Worm (Caenorhabditis elegans): ENCODE data around the gene dnj-23.

dnj-23 gene

DNA sequence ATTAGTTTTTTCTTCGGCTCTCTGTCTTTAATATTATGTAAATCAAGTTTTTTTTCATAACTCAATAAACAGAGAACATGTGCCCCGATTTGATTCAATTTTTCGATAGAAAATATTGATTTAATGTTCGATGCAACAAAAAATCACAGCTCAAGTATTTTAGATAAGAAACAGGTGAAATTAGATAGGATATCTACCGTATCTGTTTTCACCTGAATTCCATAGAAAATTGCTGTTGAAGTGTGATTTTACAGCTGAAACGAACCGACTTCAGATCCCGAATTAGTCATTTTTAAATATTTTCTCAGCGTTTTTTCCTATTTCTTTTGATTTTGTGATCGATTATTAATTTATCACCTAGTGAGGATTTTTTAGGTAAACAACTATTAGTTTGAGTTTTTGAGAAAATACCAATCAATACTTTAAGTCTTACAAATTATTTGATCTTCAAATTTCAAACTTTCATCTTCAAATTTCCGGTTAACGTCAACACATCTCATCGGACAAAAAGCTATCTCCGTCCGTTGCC is 30.8 kb upstream of the dnj-23 start, which contains the start of gene Y9C2UA.1:
TSS of gene Y9C2UA.1 (plus strand) at position 479 of the 529 bp plus-strand sequence.
- no peak for TF ChIP-seq ceh-39 (tag; optimal IDR thresholded peaks at IDR 0.05)
- no peak for TF ChIP-seq sem-2 (GFP tag; optimal IDR thresholded peaks at IDR 0.05)
- no peak for TF ChIP-seq bed-3 (GFP tag; optimal IDR thresholded peaks at IDR 0.05)
- TF ChIP-seq mls-2 (tag; optimal IDR thresholded peaks at IDR 0.05): no peak
- no peak for TF ChIP-seq blmp-1 (tag; optimal IDR thresholded peaks at IDR 0.05)
- no peak for TF ChIP-seq ztf-11 (tag; optimal IDR thresholded peaks at IDR 0.05)
- TF ChIP-seq lin-32 (GFP tag; optimal IDR thresholded peaks at IDR 0.05): no peak
- TF ChIP-seq hlh-1 (tag; optimal IDR thresholded peaks at IDR 0.05): no peak
- no peak for TF ChIP-seq zip-8 (tag; optimal IDR thresholded peaks at IDR 0.05)
- TF ChIP-seq elt-1 (tag; optimal IDR thresholded peaks at IDR 0.05; ENCODE audit: borderline replicate concordance, insufficient read depth): no peak
- no peak for TF ChIP-seq pha-4 (tag; optimal IDR thresholded peaks at IDR 0.05)
- no peak for TF ChIP-seq ham-2 (GFP tag; optimal IDR thresholded peaks at IDR 0.05)
- no peak for TF ChIP-seq mep-1 (tag; optimal IDR thresholded peaks at IDR 0.05)
- TF ChIP-seq nhr-76 (tag; optimal IDR thresholded peaks at IDR 0.05): no peak
- TF ChIP-seq unc-62 (GFP tag; optimal IDR thresholded peaks at IDR 0.05): no peak
- TF ChIP-seq nhr-28 (tag; optimal IDR thresholded peaks at IDR 0.05): no peak
- TF ChIP-seq elt-3 (tag; optimal IDR thresholded peaks at IDR 0.05): no peak
- no peak for TF ChIP-seq sptf-1 (tag; optimal IDR thresholded peaks at IDR 0.05)
- no peak for TF ChIP-seq ceh-43 (GFP tag; optimal IDR thresholded peaks at IDR 0.05)

DNA sequence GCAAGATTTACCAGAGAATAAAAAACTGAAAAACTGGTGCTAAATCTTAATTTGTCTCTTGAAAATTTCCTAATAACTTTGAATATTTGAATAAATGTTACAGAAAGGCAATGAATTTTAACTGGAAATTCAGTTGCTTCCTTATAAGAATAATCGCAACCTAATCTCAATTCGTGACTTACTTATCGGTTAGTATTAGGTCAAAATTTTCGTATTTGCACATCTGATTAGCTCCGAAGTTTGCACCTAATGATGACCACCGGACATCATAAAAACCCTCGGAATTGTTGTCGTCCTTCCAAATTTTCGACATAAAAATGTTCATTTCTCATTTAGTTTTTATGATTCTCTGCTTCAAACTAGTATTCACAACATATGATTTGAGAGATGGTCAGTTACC is 29.4 kb upstream of the dnj-23 start, which contains the start of gene C16D2.3:
TSS of gene C16D2.3 (plus strand) at position 301 of the 400 bp plus-strand sequence.
- no peak for TF ChIP-seq nhr-12 (tag; optimal IDR thresholded peaks at IDR 0.05)
- TF ChIP-seq unc-39 (tag; optimal IDR thresholded peaks at IDR 0.05): no peak
- no peak for TF ChIP-seq unc-120 (tag; optimal IDR thresholded peaks at IDR 0.05; ENCODE audit: poor library complexity, severe bottlenecking)
- no peak for TF ChIP-seq flh-1 (GFP tag; optimal IDR thresholded peaks at IDR 0.05)
- TF ChIP-seq ztf-11 (tag; optimal IDR thresholded peaks at IDR 0.05): no peak
- TF ChIP-seq ham-2 (GFP tag; optimal IDR thresholded peaks at IDR 0.05): no peak
- TF ChIP-seq lsy-2 (tag; optimal IDR thresholded peaks at IDR 0.05): no peak
- no peak for TF ChIP-seq ceh-43 (GFP tag; optimal IDR thresholded peaks at IDR 0.05)
- no peak for TF ChIP-seq lin-32 (GFP tag; optimal IDR thresholded peaks at IDR 0.05)
- TF ChIP-seq blmp-1 (tag; optimal IDR thresholded peaks at IDR 0.05): no peak
- TF ChIP-seq nhr-237 (tag; optimal IDR thresholded peaks at IDR 0.05): no peak
- TF ChIP-seq cnd-1 (tag; optimal IDR thresholded peaks at IDR 0.05): no peak
- TF ChIP-seq unc-62 (GFP tag; optimal IDR thresholded peaks at IDR 0.05): no peak
- no peak for TF ChIP-seq elt-3 (tag; optimal IDR thresholded peaks at IDR 0.05)
- no peak for TF ChIP-seq zip-8 (tag; optimal IDR thresholded peaks at IDR 0.05)
- TF ChIP-seq sem-2 (GFP tag; optimal IDR thresholded peaks at IDR 0.05): no peak
- TF ChIP-seq mls-2 (tag; optimal IDR thresholded peaks at IDR 0.05): no peak

DNA sequence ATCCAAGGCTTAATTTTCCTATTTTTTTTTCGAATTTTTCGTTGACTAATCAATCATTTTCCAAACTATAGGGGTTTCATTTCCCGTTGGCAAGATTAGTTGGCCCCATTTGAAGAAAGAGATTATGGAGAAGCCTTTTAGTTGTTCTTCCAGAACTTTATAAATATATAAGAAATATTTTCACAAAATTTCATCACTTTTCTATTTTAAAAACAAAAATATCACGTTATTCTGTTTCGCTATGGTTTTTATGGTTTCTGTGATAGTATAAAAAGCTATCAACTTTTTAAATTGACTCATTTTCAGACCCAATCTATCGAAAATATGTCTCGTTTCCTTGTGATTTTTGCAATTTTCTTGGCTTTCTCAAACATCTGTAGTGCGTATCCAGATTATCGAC is 27.5 kb upstream of the dnj-23 start, which contains the start of gene nlp-78:
TSS of gene nlp-78 (plus strand) at position 301 of the 400 bp plus-strand sequence.
- TF ChIP-seq mls-2 (tag; optimal IDR thresholded peaks at IDR 0.05): no peak
- TF ChIP-seq M03D4.4 (tag; optimal IDR thresholded peaks at IDR 0.05): no peak
- no peak for TF ChIP-seq flh-1 (GFP tag; optimal IDR thresholded peaks at IDR 0.05)
- no peak for TF ChIP-seq blmp-1 (tag; optimal IDR thresholded peaks at IDR 0.05)
- no peak for TF ChIP-seq nhr-237 (tag; optimal IDR thresholded peaks at IDR 0.05)
- no peak for TF ChIP-seq pha-4 (tag; optimal IDR thresholded peaks at IDR 0.05)
- TF ChIP-seq ztf-11 (tag; optimal IDR thresholded peaks at IDR 0.05): no peak
- TF ChIP-seq bed-3 (GFP tag; optimal IDR thresholded peaks at IDR 0.05): no peak
- TF ChIP-seq elt-1 (tag; optimal IDR thresholded peaks at IDR 0.05; ENCODE audit: borderline replicate concordance, insufficient read depth): no peak
- no peak for TF ChIP-seq mep-1 (tag; optimal IDR thresholded peaks at IDR 0.05)
- TF ChIP-seq zip-8 (tag; optimal IDR thresholded peaks at IDR 0.05): no peak
- TF ChIP-seq sem-2 (GFP tag; optimal IDR thresholded peaks at IDR 0.05): no peak
- TF ChIP-seq nhr-76 (tag; optimal IDR thresholded peaks at IDR 0.05): no peak
- TF ChIP-seq tbx-8 (GFP tag; optimal IDR thresholded peaks at IDR 0.05): no peak
- no peak for TF ChIP-seq snpc-4 (tag; optimal IDR thresholded peaks at IDR 0.05)
- TF ChIP-seq unc-39 (tag; optimal IDR thresholded peaks at IDR 0.05): no peak
- no peak for TF ChIP-seq ces-1 (GFP tag; optimal IDR thresholded peaks at IDR 0.05)
- TF ChIP-seq cnd-1 (tag; optimal IDR thresholded peaks at IDR 0.05): no peak

DNA sequence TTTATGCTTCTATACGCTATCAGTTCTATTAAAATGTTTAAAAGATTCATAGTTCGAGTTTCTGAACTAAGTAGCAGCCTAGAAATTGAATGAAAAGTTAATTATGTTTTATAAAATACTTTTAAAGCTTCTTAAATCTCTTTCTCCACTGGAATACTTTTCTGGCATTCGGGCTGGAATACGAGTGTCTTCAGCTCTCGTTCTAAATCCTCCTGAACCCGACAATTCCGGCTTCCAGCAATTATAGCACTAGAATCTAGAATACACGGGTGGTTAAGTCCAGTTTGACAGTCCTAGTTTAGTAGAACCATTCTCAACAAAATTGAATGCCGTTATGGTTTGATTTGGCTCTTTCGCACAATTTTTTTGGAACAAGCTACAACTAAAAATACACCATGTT is 23.9 kb upstream of the dnj-23 start:
- no peak for TF ChIP-seq nhr-76 (tag; optimal IDR thresholded peaks at IDR 0.05)
- no peak for TF ChIP-seq lin-13 (tag; optimal IDR thresholded peaks at IDR 0.05)

All from whole organism, mixed stage, embryonic.